Worm (Caenorhabditis elegans) whole organism, L2 larva: Measurements from ENCODE around the gene cpr-6.

Experiments
- aly-2 ChIP-seq: fragments of 150-350 bp; optimal IDR thresholded peaks from 2 replicates; lab custom pipeline; 2014; ENCODE audit warnings: missing biosample characterization, missing genetic modification characterization
- egl-27 ChIP-seq: sonication (generic microtip); optimal IDR thresholded peaks from 3 replicates; lab custom pipeline; 2017; ENCODE audit warnings: missing biosample characterization, missing genetic modification reagents, missing genetic modification characterization

ce11 chrX:6635173-6635572 is 28.2 kb downstream of the cpr-6 start, which contains the start of gene aexr-1:
- TF ChIP-seq aly-2 (tag; lab: Kevin White, UChicago): no peak
- no peak for TF ChIP-seq egl-27 (tag; lab: Kevin White, UChicago)
